Fruit fly (Drosophila melanogaster) whole organism, embryonic: ENCODE data around the gene Pp4-19C.

ENCODE experiments used
- CG2120 ChIP-seq: fragments of 200-800 bp; sonication (Bioruptor generic); optimal IDR thresholded peaks from 3 replicates; lab custom pipeline; 2016; ENCODE audit warnings: missing biosample characterization, missing genetic modification characterization
- Nf-YB ChIP-seq: fragments of 200-800 bp; sonication (Bioruptor generic); optimal IDR thresholded peaks from 3 replicates; lab custom pipeline; 2019; ENCODE audit warnings: missing biosample characterization, mild to moderate bottlenecking, missing genetic modification characterization, moderate library complexity
- lov ChIP-seq, 2 experiments: fragments of 200-800 bp in 1 of 2; fragments of >200 bp in 1 of 2; sonication (Bioruptor generic) in 1 of 2; IDR thresholded peaks in 1 of 2; optimal IDR thresholded peaks in 1 of 2; 2 replicates in 1 of 2; 3 replicates in 1 of 2; pipeline versions ENCODE4 v1.3.6 to Lab custom; 2017 to 2022; ENCODE audit warnings: missing biosample characterization in 1 of 2, missing genetic modification characterization in 1 of 2

dm6 chrX:20393580-20393979, 30.2 kb downstream of the Pp4-19C start, which contains the start of gene Syx16:
- TF ChIP-seq Nf-YB (GFP tag; lab: Kevin White, UChicago): no peak
- no peak for TF ChIP-seq lov (optimal IDR thresholded peaks at IDR 0.05; lab: Kevin White, UChicago)
- TF ChIP-seq lov (GFP tag; IDR thresholded peaks at IDR 0.05; lab: Robert Waterston, UW): no peak
- no peak for TF ChIP-seq CG2120 (GFP tag; lab: Kevin White, UChicago)
